Worm (Caenorhabditis elegans): ENCODE data around the gene fbxc-28.

fbxc-28 gene

ce11 chrII:940779-941178 lies 17.2 kb downstream of the fbxc-28 start, which contains the start of gene fbxc-36:
TSS of gene fbxc-36 (plus strand) at chrII:940983.
- TF ChIP-seq fkh-4 (tag; optimal IDR thresholded peaks at IDR 0.05; ENCODE audit: borderline replicate concordance) (no peak), efl-1 (optimal IDR thresholded peaks at IDR 0.05) (no peak), efl-1 (GFP tag; optimal IDR thresholded peaks at IDR 0.05 in 1 of 2) (peak in 1 of 2 experiments; percentile 86), F16B12.6 (tag; optimal IDR thresholded peaks at IDR 0.05) (no peak), nhr-20 (tag; optimal IDR thresholded peaks at IDR 0.05) (no peak), grh-1 (GFP tag; IDR thresholded peaks at IDR 0.05) (no peak), nhr-71 (tag; optimal IDR thresholded peaks at IDR 0.05) (no peak), nhr-85 (tag) (peak; percentile 67), hpl-2 (GFP tag; optimal IDR thresholded peaks at IDR 0.05) (no peak), snpc-4 (tag; optimal IDR thresholded peaks at IDR 0.05) (no peak), lir-3 (tag; optimal IDR thresholded peaks at IDR 0.05; ENCODE audit: poor library complexity) (no peak), mdl-1 (tag; optimal IDR thresholded peaks at IDR 0.05) (peak in 1 of 2 experiments; percentile 5), nhr-77 (tag; optimal IDR thresholded peaks at IDR 0.05) (no peak), jun-1 (tag; optimal IDR thresholded peaks at IDR 0.05) (no peak), ceh-88 (GFP tag; IDR thresholded peaks at IDR 0.05) (no peak), dsc-1 (tag; optimal IDR thresholded peaks at IDR 0.05) (no peak), hlh-4 (tag; optimal IDR thresholded peaks at IDR 0.05) (no peak), lin-35 (GFP tag; optimal IDR thresholded peaks at IDR 0.05) (peak in 1 of 2 experiments; percentile 42)

DNA sequence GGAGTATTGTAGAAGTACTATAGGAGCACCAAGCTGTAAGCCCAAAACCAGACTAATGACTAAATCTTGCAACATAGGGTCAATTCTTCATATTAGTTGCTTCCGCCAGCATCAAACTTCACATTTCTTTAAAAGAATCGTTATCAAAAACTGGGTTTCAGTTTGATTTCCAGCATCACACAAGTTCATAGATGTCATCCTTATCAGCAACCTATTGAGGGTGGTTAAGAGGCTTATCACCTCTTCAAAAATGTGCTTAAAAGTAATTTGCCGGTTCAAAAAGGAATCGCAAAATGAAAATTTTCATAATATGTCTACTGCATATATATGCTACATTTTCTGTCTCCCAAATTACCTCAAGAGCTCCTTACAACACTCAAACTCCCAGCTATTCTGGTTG lies 20.2 kb downstream of the fbxc-28 start, which contains the start of gene clec-43:
Gene clec-43, plus strand, starts transcription at position 294 of the 400 bp plus-strand sequence.
- no peak for TF ChIP-seq aly-2 (tag; optimal IDR thresholded peaks at IDR 0.05)
- peak; percentile 15 for TF ChIP-seq pqm-1 (tag; optimal IDR thresholded peaks at IDR 0.05)
- TF ChIP-seq dpl-1 (GFP tag; optimal IDR thresholded peaks at IDR 0.05), result no peak
- TF ChIP-seq jun-1 (tag; optimal IDR thresholded peaks at IDR 0.05), result no peak
- peak; percentile 94 for TF ChIP-seq elt-2 (tag; optimal IDR thresholded peaks at IDR 0.05)
- peak in 1 of 2 experiments; percentile 20 for TF ChIP-seq lin-35 (GFP tag; optimal IDR thresholded peaks at IDR 0.05)

- TF ChIP-seq snu-23 (GFP tag; optimal IDR thresholded peaks at IDR 0.05) (no peak), lsy-2 (tag; optimal IDR thresholded peaks at IDR 0.05) (no peak), elt-3 (tag; optimal IDR thresholded peaks at IDR 0.05) (no peak), sox-4 (tag; optimal IDR thresholded peaks at IDR 0.05) (no peak), ceh-88 (GFP tag; IDR thresholded peaks at IDR 0.05) (no peak), hpl-2 (GFP tag; optimal IDR thresholded peaks at IDR 0.05) (no peak), skn-1 (tag; optimal IDR thresholded peaks at IDR 0.05) (no peak), C34B4.2 (tag; optimal IDR thresholded peaks at IDR 0.05) (no peak), efl-3 (GFP tag; optimal IDR thresholded peaks at IDR 0.05) (no peak), hlh-4 (tag; optimal IDR thresholded peaks at IDR 0.05) (no peak), F16B12.6 (tag; optimal IDR thresholded peaks at IDR 0.05) (no peak), blmp-1 (tag; optimal IDR thresholded peaks at IDR 0.05) (no peak), tbx-2 (tag; optimal IDR thresholded peaks at IDR 0.05) (no peak), swsn-7 (tag; optimal IDR thresholded peaks at IDR 0.05) (no peak), ets-5 (GFP tag; IDR thresholded peaks at IDR 0.05) (no peak)
Observed at ce11 chrII:948091-948490, 24.5 kb downstream of the fbxc-28 start, which contains the start of gene fbxc-32. TSS of gene fbxc-32 (minus strand) at chrII:948191.

ce11 chrII:950374-950773 lies 26.8 kb downstream of the fbxc-28 start:
- no peak for TF ChIP-seq egl-27 (tag; optimal IDR thresholded peaks at IDR 0.05)
- TF ChIP-seq vab-15 (tag; optimal IDR thresholded peaks at IDR 0.05), result no peak
- TF ChIP-seq fos-1 (tag; optimal IDR thresholded peaks at IDR 0.05), result no peak
- no peak for TF ChIP-seq zag-1 (tag; optimal IDR thresholded peaks at IDR 0.05)
- peak; percentile 48 for TF ChIP-seq zip-4 (GFP tag; optimal IDR thresholded peaks at IDR 0.05)
- TF ChIP-seq fkh-8 (tag; optimal IDR thresholded peaks at IDR 0.05), result peak; percentile 52
- TF ChIP-seq lin-14 (GFP tag; optimal IDR thresholded peaks at IDR 0.05), result peak; percentile 56
- no peak for TF ChIP-seq mep-1 (tag; optimal IDR thresholded peaks at IDR 0.05)
- TF ChIP-seq nhr-85 (tag), result no peak
- TF ChIP-seq nhr-84 (tag; optimal IDR thresholded peaks at IDR 0.05), result no peak
- TF ChIP-seq lin-35 (GFP tag; optimal IDR thresholded peaks at IDR 0.05), result peak in 1 of 2 experiments; percentile 2
- TF ChIP-seq unc-86 (tag; optimal IDR thresholded peaks at IDR 0.05), result peak; percentile 21
- peak in 1 of 3 experiments; percentile 17 for TF ChIP-seq dpl-1 (GFP tag; optimal IDR thresholded peaks at IDR 0.05)
- TF ChIP-seq aly-2 (tag; optimal IDR thresholded peaks at IDR 0.05), result no peak
- peak in 2 of 3 experiments; percentile 19 to 45 for TF ChIP-seq ceh-82 (tag; optimal IDR thresholded peaks at IDR 0.05)
- peak; percentile 19; the same call in 1 of the 2 replicates for TF ChIP-seq isw-1 (GFP tag; IDR thresholded peaks at IDR 0.05)
- no peak for TF ChIP-seq lir-3 (tag; optimal IDR thresholded peaks at IDR 0.05; ENCODE audit: poor library complexity)
- no peak for TF ChIP-seq lin-13 (GFP tag; optimal IDR thresholded peaks at IDR 0.05)

All from whole organism, L1 larva.